Fruit fly (Drosophila melanogaster) whole organism, embryonic: Measurements from ENCODE around the gene Cyp6d4.

Source experiments
- Abd-B ChIP-seq: fragments of 200-800 bp; sonication (Bioruptor generic); optimal IDR thresholded peaks from 2 replicates; lab custom pipeline; 2018; ENCODE audit warnings: missing biosample characterization, mild to moderate bottlenecking, missing genetic modification characterization, moderate library complexity
- Aef1 ChIP-seq: fragments of 200-800 bp; sonication (Bioruptor generic); IDR thresholded peaks from 3 replicates; pipeline ENCODE4 v1.3.6; 2022; ENCODE audit warnings: missing biosample characterization, missing genetic modification characterization
- Atf-2 ChIP-seq: fragments of 200-800 bp; sonication (Bioruptor generic); optimal IDR thresholded peaks from 2 replicates; lab custom pipeline; 2016; ENCODE audit warnings: missing biosample characterization, missing genetic modification characterization
- CG10147 ChIP-seq: fragments of 200-800 bp; sonication (Bioruptor generic); optimal IDR thresholded peaks from 2 replicates; lab custom pipeline; 2019; ENCODE audit warnings: missing biosample characterization, mild to moderate bottlenecking, missing genetic modification characterization, moderate library complexity
- CG10321 ChIP-seq: fragments of 200-800 bp; sonication (Bioruptor generic); IDR thresholded peaks from 2 replicates; pipeline ENCODE4 v1.3.6; 2022; ENCODE audit warnings: missing biosample characterization, missing genetic modification characterization
- CG11247 ChIP-seq: fragments of 200-800 bp; sonication (Bioruptor generic); IDR thresholded peaks from 2 replicates; pipeline ENCODE4 v1.3.6; 2022; ENCODE audit warnings: missing biosample characterization, missing genetic modification characterization
- CG13894 ChIP-seq: fragments of 200-800 bp; sonication (Bioruptor generic); optimal IDR thresholded peaks from 3 replicates; lab custom pipeline; 2018; ENCODE audit warnings: missing biosample characterization, mild to moderate bottlenecking, missing genetic modification characterization, moderate library complexity
- CG17359 ChIP-seq: fragments of 200-800 bp; sonication (Bioruptor generic); optimal IDR thresholded peaks from 3 replicates; lab custom pipeline; 2018; ENCODE audit warnings: missing biosample characterization, mild to moderate bottlenecking, missing genetic modification characterization, moderate library complexity
- CG34224 ChIP-seq: fragments of 200-800 bp; sonication (Bioruptor generic); IDR thresholded peaks from 3 replicates; pipeline ENCODE4 v1.3.6; 2022; ENCODE audit warnings: missing biosample characterization, missing genetic modification characterization; ENCODE audit not compliant: partially characterized antibody
- CG4707 ChIP-seq: fragments of 200-800 bp; sonication (Bioruptor generic); optimal IDR thresholded peaks from 2 replicates; lab custom pipeline; 2018; ENCODE audit warnings: missing biosample characterization, mild to moderate bottlenecking, missing genetic modification characterization, moderate library complexity
- CG4820 ChIP-seq: fragments of 200-800 bp; sonication (Bioruptor generic); optimal IDR thresholded peaks from 3 replicates; lab custom pipeline; 2016; ENCODE audit warnings: missing biosample characterization, missing genetic modification characterization
- CG4854 ChIP-seq: fragments of 200-800 bp; sonication (Bioruptor generic); optimal IDR thresholded peaks from 2 replicates; lab custom pipeline; 2016; ENCODE audit warnings: missing biosample characterization, missing genetic modification characterization, inconsistent platforms
- CG5245 ChIP-seq: fragments of 200-800 bp; sonication (Bioruptor generic); optimal IDR thresholded peaks from 3 replicates; lab custom pipeline; 2016; ENCODE audit warnings: missing biosample characterization, missing genetic modification characterization
- CG7745 ChIP-seq: fragments of 200-800 bp; sonication (Bioruptor generic); optimal IDR thresholded peaks from 2 replicates; lab custom pipeline; 2018; ENCODE audit warnings: missing biosample characterization, mild to moderate bottlenecking, missing genetic modification characterization, moderate library complexity
- CG9437 ChIP-seq: fragments of 200-800 bp; sonication (Bioruptor generic); optimal IDR thresholded peaks from 2 replicates; lab custom pipeline; 2018; ENCODE audit warnings: missing biosample characterization, mild to moderate bottlenecking, missing genetic modification characterization
- CG9609 ChIP-seq: fragments of 200-800 bp; sonication (Bioruptor generic); optimal IDR thresholded peaks from 3 replicates; lab custom pipeline; 2016; ENCODE audit warnings: missing biosample characterization, missing genetic modification characterization
- E2f1 ChIP-seq: fragments of 200-800 bp; sonication (Bioruptor generic); IDR thresholded peaks from 2 replicates; pipeline ENCODE4 v1.3.6; 2022; ENCODE audit warnings: missing biosample characterization, missing genetic modification characterization
- H15 ChIP-seq: fragments of 200-800 bp; sonication (Bioruptor generic); IDR thresholded peaks from 3 replicates; pipeline ENCODE4 v1.3.6; 2022; ENCODE audit warnings: missing biosample characterization, missing genetic modification characterization
- HLH54F ChIP-seq: fragments of 200-800 bp; sonication (Bioruptor generic); optimal IDR thresholded peaks from 3 replicates; lab custom pipeline; 2016; ENCODE audit warnings: missing biosample characterization, missing genetic modification characterization
- Hmr ChIP-seq: fragments of 200-800 bp; sonication (Bioruptor generic); optimal IDR thresholded peaks from 3 replicates; lab custom pipeline; 2017; ENCODE audit warnings: mild to moderate bottlenecking, missing biosample characterization, missing genetic modification reagents, missing genetic modification characterization
- Lpt ChIP-seq: fragments of >200 bp; optimal IDR thresholded peaks from 2 replicates; lab custom pipeline; 2018; ENCODE audit warnings: missing biosample characterization, missing genetic modification characterization
- Mes4 ChIP-seq: fragments of 200-800 bp; sonication (Bioruptor generic); optimal IDR thresholded peaks from 2 replicates; lab custom pipeline; 2016; ENCODE audit warnings: missing biosample characterization, missing genetic modification characterization
- Optix ChIP-seq: fragments of 200-800 bp; sonication (Bioruptor generic); IDR thresholded peaks from 3 replicates; pipeline ENCODE4 v1.3.6; 2022; ENCODE audit warnings: missing biosample characterization, missing genetic modification characterization
- Six4 ChIP-seq: fragments of 200-800 bp; sonication (Bioruptor generic); optimal IDR thresholded peaks from 2 replicates; lab custom pipeline; 2016; ENCODE audit warnings: missing biosample characterization, missing genetic modification characterization
- Stat92E ChIP-seq, 3 experiments: fragments of >200 bp in 2 of 3; fragments of 200-800 bp in 1 of 3; sonication (Bioruptor generic) in 1 of 3; optimal IDR thresholded peaks; 2 replicates each; lab custom pipeline; 2017 to 2019; ENCODE audit warnings: missing biosample characterization in 3 of 3, missing genetic modification characterization in 3 of 3, mild to moderate bottlenecking in 1 of 3, moderate library complexity in 1 of 3
- TFAM ChIP-seq: fragments of 200-800 bp; sonication (Bioruptor generic); optimal IDR thresholded peaks from 2 replicates; lab custom pipeline; 2017; ENCODE audit warnings: missing biosample characterization, missing genetic modification characterization, inconsistent platforms
- ap ChIP-seq: fragments of 200-800 bp; sonication (Bioruptor generic); IDR thresholded peaks from 2 replicates; pipeline ENCODE4 v1.3.6; 2022; ENCODE audit warnings: missing biosample characterization, missing genetic modification characterization
- btn ChIP-seq: fragments of 200-800 bp; sonication (Bioruptor generic); optimal IDR thresholded peaks from 2 replicates; lab custom pipeline; 2016; ENCODE audit warnings: missing biosample characterization, missing genetic modification characterization
- crol ChIP-seq: fragments of 200-800 bp; sonication (Bioruptor generic); IDR thresholded peaks from 2 replicates; pipeline ENCODE4 v1.3.6; 2022; ENCODE audit warnings: missing biosample characterization, missing genetic modification characterization
- disco-r ChIP-seq: fragments of 200-800 bp; sonication (Bioruptor generic); optimal IDR thresholded peaks from 2 replicates; lab custom pipeline; 2016; ENCODE audit warnings: missing biosample characterization, missing genetic modification characterization
- eve ChIP-seq, 2 experiments: fragments of >200 bp; optimal IDR thresholded peaks; 2 replicates each; lab custom pipeline; 2017; ENCODE audit warnings: missing biosample characterization in 2 of 2, missing genetic modification characterization in 2 of 2
- fd96Cb ChIP-seq: fragments of 200-800 bp; sonication (Bioruptor generic); optimal IDR thresholded peaks from 2 replicates; lab custom pipeline; 2018; ENCODE audit warnings: missing biosample characterization, mild to moderate bottlenecking, missing genetic modification characterization, moderate library complexity
- gem ChIP-seq: fragments of 200-800 bp; sonication (Bioruptor generic); optimal IDR thresholded peaks from 2 replicates; lab custom pipeline; 2019; ENCODE audit warnings: missing biosample characterization, mild to moderate bottlenecking, missing genetic modification characterization, moderate library complexity
- gsb-n ChIP-seq: fragments of 200-800 bp; sonication (Bioruptor generic); optimal IDR thresholded peaks from 3 replicates; lab custom pipeline; 2018; ENCODE audit warnings: missing biosample characterization, mild to moderate bottlenecking, missing genetic modification characterization
- hbn ChIP-seq: fragments of 200-800 bp; sonication (Bioruptor generic); IDR thresholded peaks from 2 replicates; pipeline ENCODE4 v1.3.6; 2022; ENCODE audit warnings: missing biosample characterization, missing genetic modification characterization; ENCODE audit not compliant: partially characterized antibody
- knrl ChIP-seq: fragments of 200-800 bp; sonication (Bioruptor generic); IDR thresholded peaks from 3 replicates; pipeline ENCODE4 v1.3.6; 2022; ENCODE audit warnings: missing biosample characterization, missing genetic modification characterization; ENCODE audit not compliant: partially characterized antibody
- lmd ChIP-seq: fragments of 200-800 bp; sonication (Bioruptor generic); IDR thresholded peaks from 2 replicates; pipeline ENCODE4 v1.3.6; 2022; ENCODE audit warnings: missing biosample characterization, missing genetic modification characterization
- mld ChIP-seq: fragments of 200-800 bp; sonication (Bioruptor generic); IDR thresholded peaks from 3 replicates; pipeline ENCODE4 v1.3.6; 2022; ENCODE audit warnings: missing biosample characterization, missing genetic modification characterization; ENCODE audit not compliant: partially characterized antibody
- nerfin-2 ChIP-seq: fragments of 200-800 bp; sonication (Bioruptor generic); IDR thresholded peaks from 2 replicates; pipeline ENCODE4 v1.3.6; 2022; ENCODE audit warnings: missing biosample characterization, missing genetic modification characterization; ENCODE audit not compliant: partially characterized antibody
- peb ChIP-seq: fragments of 200-800 bp; sonication (Bioruptor generic); IDR thresholded peaks from 2 replicates; pipeline ENCODE4 v1.3.6; 2022; ENCODE audit warnings: missing biosample characterization, missing genetic modification characterization
- psq ChIP-seq: fragments of 200-800 bp; sonication (Bioruptor generic); optimal IDR thresholded peaks from 2 replicates; lab custom pipeline; 2017; ENCODE audit warnings: missing biosample characterization, missing genetic modification characterization
- repo ChIP-seq: fragments of 200-800 bp; sonication (Bioruptor generic); optimal IDR thresholded peaks from 2 replicates; lab custom pipeline; 2016; ENCODE audit warnings: missing biosample characterization, missing genetic modification characterization
- seq ChIP-seq: fragments of 200-800 bp; sonication (Bioruptor generic); IDR thresholded peaks from 2 replicates; pipeline ENCODE4 v1.3.6; 2022; ENCODE audit warnings: missing biosample characterization, missing genetic modification characterization
- sima ChIP-seq: fragments of 200-800 bp; sonication (Bioruptor generic); optimal IDR thresholded peaks from 2 replicates; lab custom pipeline; 2016; ENCODE audit warnings: missing biosample characterization, missing genetic modification characterization
- slou ChIP-seq: fragments of 200-800 bp; sonication (Bioruptor generic); optimal IDR thresholded peaks from 3 replicates; lab custom pipeline; 2016; ENCODE audit warnings: missing biosample characterization, missing genetic modification characterization
- slp2 ChIP-seq: fragments of 200-800 bp; sonication (Bioruptor generic); optimal IDR thresholded peaks from 2 replicates; lab custom pipeline; 2016; ENCODE audit warnings: missing biosample characterization, missing genetic modification characterization
- ssp ChIP-seq: fragments of 200-800 bp; sonication (Bioruptor generic); IDR thresholded peaks from 2 replicates; pipeline ENCODE4 v1.3.6; 2022; ENCODE audit warnings: missing biosample characterization, missing genetic modification characterization
- wdn ChIP-seq: fragments of 200-800 bp; sonication (Bioruptor generic); IDR thresholded peaks from 2 replicates; pipeline ENCODE4 v1.3.6; 2022; ENCODE audit warnings: missing biosample characterization, missing genetic modification characterization

Gene Cyp6d4

DNA sequence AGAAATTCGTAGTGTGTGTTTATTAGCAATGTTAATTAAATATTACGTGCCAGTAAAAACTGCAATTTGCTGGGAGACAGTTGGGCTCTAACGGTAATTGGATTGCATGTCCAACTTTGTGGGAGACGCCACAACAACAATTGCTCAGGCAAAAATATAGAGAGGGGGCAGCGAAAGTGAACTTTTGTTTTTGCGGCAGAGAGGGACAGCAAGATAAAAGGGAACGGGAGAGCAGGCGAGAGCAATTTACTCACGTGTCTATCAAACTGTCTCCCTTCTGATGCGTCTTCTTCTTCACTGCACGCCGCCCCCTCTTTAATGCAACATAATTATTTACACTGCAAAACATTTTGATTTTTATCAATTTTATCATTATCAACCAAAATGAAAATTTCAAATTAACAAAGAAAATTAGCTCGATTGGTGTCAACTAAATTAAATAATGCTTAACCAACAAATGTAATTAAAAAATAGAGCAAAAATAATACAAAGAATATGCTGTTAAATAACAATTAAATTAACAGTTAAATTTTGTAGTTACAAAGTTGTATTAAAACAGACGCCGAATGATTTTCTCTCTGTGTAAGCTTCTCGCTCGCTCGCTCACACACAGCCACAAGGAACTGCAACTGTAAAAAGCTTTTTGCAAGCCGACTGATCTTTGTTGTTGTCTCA is 30.7 kb upstream of the Cyp6d4 start (continued):
- TF ChIP-seq psq (GFP tag; lab: Kevin White, UChicago) (no peak), nerfin-2 (no peak), hbn (no peak), Hmr (peak; percentile 11), sima (GFP tag; lab: Kevin White, UChicago) (no peak), H15 (peak; percentile 69; the same call in 2 of the 3 replicates), CG5245 (GFP tag; lab: Kevin White, UChicago) (peak; percentile 65), Aef1 (peak; percentile 58; the same call in 2 of the 3 replicates), peb (peak; percentile 50; the same call in 1 of the 2 replicates), knrl (GFP tag; lab: Robert Waterston, UW) (no peak), disco-r (GFP tag; lab: Kevin White, UChicago) (no peak), Mes4 (GFP tag; lab: Kevin White, UChicago) (peak; percentile 75), mld (GFP tag; lab: Robert Waterston, UW) (no peak), repo (GFP tag; lab: Kevin White, UChicago) (peak; percentile 2), ap (GFP tag; lab: Robert Waterston, UW) (peak; percentile 61; the same call in 1 of the 2 replicates), TFAM (GFP tag; lab: Kevin White, UChicago) (peak; percentile 57), CG4820 (GFP tag; lab: Kevin White, UChicago) (peak; percentile 87), CG9609 (GFP tag; lab: Kevin White, UChicago) (peak; percentile 66), Stat92E (GFP tag; optimal IDR thresholded peaks at IDR 0.05; lab: Kevin White, UChicago) (peak in 1 of 3 experiments; percentile 54), CG7745 (tag; lab: Kevin White, UChicago) (no peak), fd96Cb (tag; lab: Kevin White, UChicago) (peak; percentile 94), HLH54F (GFP tag; lab: Kevin White, UChicago) (peak; percentile 38), seq (GFP tag; lab: Robert Waterston, UW) (peak; percentile 54; the same call in 1 of the 2 replicates), Six4 (peak; percentile 83), Abd-B (GFP tag; lab: Kevin White, UChicago) (peak; percentile 93), ssp (GFP tag; lab: Robert Waterston, UW) (peak; percentile 44; the same call in 1 of the 2 replicates), CG4707 (GFP tag; lab: Kevin White, UChicago) (peak; percentile 49), CG11247 (GFP tag; lab: Robert Waterston, UW) (0 out of 2 replicates have a peak, but pooled peaks have one; percentile 30), CG13894 (no peak), gem (peak; percentile 93), btn (GFP tag; lab: Kevin White, UChicago) (no peak), CG34224 (GFP tag; lab: Robert Waterston, UW) (no peak), eve (GFP tag; optimal IDR thresholded peaks at IDR 0.05; lab: Kevin White, UChicago) (peak in 1 of 2 experiments; percentile 92), CG17359 (tag; lab: Kevin White, UChicago) (peak; percentile 94), Lpt (no peak), wdn (GFP tag; lab: Robert Waterston, UW) (peak; percentile 43; the same call in 1 of the 2 replicates), slp2 (GFP tag; lab: Kevin White, UChicago) (peak; percentile 58), CG9437 (GFP tag; lab: Kevin White, UChicago) (peak; percentile 75), gsb-n (tag; lab: Kevin White, UChicago) (peak; percentile 84), CG10321 (GFP tag; lab: Robert Waterston, UW) (peak; percentile 15; the same call in 1 of the 2 replicates), CG10147 (GFP tag; lab: Kevin White, UChicago) (peak; percentile 72), crol (GFP tag; lab: Robert Waterston, UW) (peak; percentile 47; the same call in 1 of the 2 replicates), lmd (GFP tag; lab: Robert Waterston, UW) (peak; percentile 79), slou (GFP tag; lab: Kevin White, UChicago) (peak; percentile 49), CG4854 (GFP tag; lab: Kevin White, UChicago) (no peak), E2f1 (GFP tag; lab: Robert Waterston, UW) (peak; percentile 52), Optix (GFP tag; lab: Robert Waterston, UW) (0 out of 3 replicates have a peak, but pooled peaks have one; percentile 27), Atf-2 (peak; percentile 74)
